Worm (Caenorhabditis elegans) whole organism, L3 larva: ENCODE results near the gene srx-28.

Source experiments
- egl-27 ChIP-seq: sonication (generic microtip); optimal IDR thresholded peaks from 4 replicates; lab custom pipeline; 2017; ENCODE audit warnings: missing biosample characterization, missing genetic modification reagents, missing genetic modification characterization
- egl-5 ChIP-seq: fragments of 150-350 bp; optimal IDR thresholded peaks from 2 replicates; lab custom pipeline; 2017; ENCODE audit warnings: missing biosample characterization, missing genetic modification reagents, missing genetic modification characterization, inconsistent platforms
- elt-1 ChIP-seq: fragments of 150-350 bp; optimal IDR thresholded peaks from 2 replicates; lab custom pipeline; 2014; ENCODE audit warnings: missing biosample characterization, missing genetic modification characterization
- lin-15B ChIP-seq: fragments of 150-350 bp; optimal IDR thresholded peaks from 2 replicates; lab custom pipeline; 2014; ENCODE audit warnings: missing biosample characterization, missing genetic modification characterization
- nfya-1 ChIP-seq: sonication (generic microtip); optimal IDR thresholded peaks from 2 replicates; lab custom pipeline; 2017; ENCODE audit warnings: missing genetic modification characterization, mild to moderate bottlenecking, missing compliant biosample characterization, antibody characterized with exemption, moderate library complexity; ENCODE audit not compliant: insufficient read depth
- nhr-11 ChIP-seq: fragments of 150-350 bp; optimal IDR thresholded peaks from 2 replicates; lab custom pipeline; 2014; ENCODE audit warnings: missing biosample characterization, missing genetic modification characterization
- nhr-237 ChIP-seq: fragments of 150-350 bp; optimal IDR thresholded peaks from 2 replicates; lab custom pipeline; 2014; ENCODE audit warnings: missing biosample characterization, missing genetic modification characterization
- nhr-76 ChIP-seq: fragments of 150-350 bp; sonication (generic microtip); optimal IDR thresholded peaks from 5 replicates; lab custom pipeline; 2014; ENCODE audit warnings: missing biosample characterization, missing genetic modification characterization
- nhr-77 ChIP-seq: fragments of 150-350 bp; optimal IDR thresholded peaks from 2 replicates; lab custom pipeline; 2014; ENCODE audit warnings: missing biosample characterization, missing genetic modification characterization
- skn-1 ChIP-seq: fragments of 150-350 bp; optimal IDR thresholded peaks from 2 replicates; lab custom pipeline; 2014; ENCODE audit warnings: missing biosample characterization, missing genetic modification characterization
- snpc-4 ChIP-seq: fragments of 150-350 bp; optimal IDR thresholded peaks from 2 replicates; lab custom pipeline; 2014; ENCODE audit warnings: missing biosample characterization, missing genetic modification characterization

- no peak for TF ChIP-seq nhr-237 (tag; lab: Kevin White, UChicago)
- TF ChIP-seq nhr-11, result no peak
- no peak for TF ChIP-seq egl-27 (tag; lab: Kevin White, UChicago)
- TF ChIP-seq elt-1 (tag; lab: Kevin White, UChicago), result no peak
- no peak for TF ChIP-seq snpc-4 (tag; lab: Kevin White, UChicago)
- no peak for TF ChIP-seq skn-1
- no peak for TF ChIP-seq egl-5 (tag; lab: Kevin White, UChicago)
- TF ChIP-seq nhr-76 (tag; lab: Kevin White, UChicago), result no peak
- TF ChIP-seq nfya-1, result no peak
- TF ChIP-seq nhr-77 (tag; lab: Kevin White, UChicago), result no peak
- TF ChIP-seq lin-15B (tag; lab: Kevin White, UChicago), result no peak
Observed at ce11 chrV:2706379-2706778, 50.7 kb downstream of the srx-28 start.
